Fruit fly (Drosophila melanogaster): ENCODE measurements around the gene Tango10.

DNA sequence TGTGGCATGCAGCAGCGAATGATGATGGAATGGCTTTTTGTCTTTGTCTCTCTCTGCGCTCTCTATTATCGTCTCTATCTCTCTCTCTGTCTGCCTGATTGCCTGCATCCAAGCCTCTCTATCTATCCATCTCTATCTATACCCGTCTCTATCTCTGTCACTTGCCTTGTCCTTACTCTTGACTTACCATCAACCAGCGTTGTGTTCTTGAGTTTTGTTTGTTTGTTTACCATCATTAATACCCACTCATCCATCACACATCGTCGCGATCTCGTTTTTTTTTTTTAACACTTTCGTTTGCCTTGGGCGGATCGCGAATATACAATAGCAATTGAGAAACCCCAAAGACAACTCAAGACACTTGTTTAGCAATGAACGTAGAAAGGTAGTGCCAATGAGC, 30.4 kb upstream of the Tango10 start:
- no peak for TF ChIP-seq Sox102F (GFP tag; optimal IDR thresholded peaks at IDR 0.05)
- no peak for TF ChIP-seq mirr (GFP tag; optimal IDR thresholded peaks at IDR 0.05)
- TF ChIP-seq Oaz (GFP tag; IDR thresholded peaks at IDR 0.05) = no peak
- TF ChIP-seq CG31365 (tag; optimal IDR thresholded peaks at IDR 0.05) = no peak
- no peak for TF ChIP-seq MTF-1 (GFP tag; optimal IDR thresholded peaks at IDR 0.05; ENCODE audit: borderline replicate concordance)
- TF ChIP-seq kay (GFP tag; optimal IDR thresholded peaks at IDR 0.05) = no peak
- TF ChIP-seq CG16813 (GFP tag; IDR thresholded peaks at IDR 0.05; ENCODE audit: partially characterized antibody) = no peak
- no peak for TF ChIP-seq eyg (GFP tag; optimal IDR thresholded peaks at IDR 0.05)
- TF ChIP-seq nmo (GFP tag; optimal IDR thresholded peaks at IDR 0.05) = no peak
- no peak for TF ChIP-seq ftz-f1 (GFP tag; optimal IDR thresholded peaks at IDR 0.05)
- TF ChIP-seq CG4282 (GFP tag; optimal IDR thresholded peaks at IDR 0.05) = no peak
- no peak for TF ChIP-seq dmrt11E (tag; optimal IDR thresholded peaks at IDR 0.05)
- no peak for TF ChIP-seq CG10209 (GFP tag; optimal IDR thresholded peaks at IDR 0.05)
- no peak for TF ChIP-seq Lim3 (GFP tag; IDR thresholded peaks at IDR 0.05)
